Fruit fly (Drosophila melanogaster) whole organism, embryonic: ENCODE measurements around the gene Eip75B.
A peak's percentile ranks its signal among the peaks of the same experiment; 100 is the strongest.

Source experiments
- CG10543 ChIP-seq: fragments of 200-800 bp; sonication (Bioruptor generic); optimal IDR thresholded peaks from 3 replicates; lab custom pipeline; 2017; ENCODE audit warnings: missing biosample characterization, mild to moderate bottlenecking, missing genetic modification characterization, moderate library complexity
- CG10979 ChIP-seq: fragments of 200-800 bp; sonication (Bioruptor generic); optimal IDR thresholded peaks from 2 replicates; lab custom pipeline; 2018; ENCODE audit warnings: missing biosample characterization, mild to moderate bottlenecking, missing genetic modification characterization, moderate library complexity
- CG11398 ChIP-seq: fragments of 200-800 bp; sonication (Bioruptor generic); optimal IDR thresholded peaks from 2 replicates; lab custom pipeline; 2016; ENCODE audit warnings: missing biosample characterization, missing genetic modification characterization
- CG12071 ChIP-seq: fragments of 200-800 bp; sonication (Bioruptor generic); optimal IDR thresholded peaks from 3 replicates; lab custom pipeline; 2018; ENCODE audit warnings: missing biosample characterization, mild to moderate bottlenecking, missing genetic modification characterization
- CG1233 ChIP-seq: fragments of 200-800 bp; sonication (Bioruptor generic); optimal IDR thresholded peaks from 4 replicates; lab custom pipeline; 2018; ENCODE audit warnings: missing biosample characterization, mild to moderate bottlenecking, missing genetic modification characterization
- CG13775 ChIP-seq: fragments of 200-800 bp; sonication (Bioruptor generic); optimal IDR thresholded peaks from 3 replicates; lab custom pipeline; 2017; ENCODE audit warnings: missing biosample characterization, mild to moderate bottlenecking, missing genetic modification characterization
- CG15073 ChIP-seq: fragments of 200-800 bp; sonication (Bioruptor generic); optimal IDR thresholded peaks from 2 replicates; lab custom pipeline; 2016; ENCODE audit warnings: missing biosample characterization, missing genetic modification characterization
- CG15479 ChIP-seq: fragments of 200-800 bp; sonication (Bioruptor generic); optimal IDR thresholded peaks from 3 replicates; lab custom pipeline; 2019; ENCODE audit warnings: missing biosample characterization, mild to moderate bottlenecking, missing genetic modification characterization, moderate library complexity
- CG31224 ChIP-seq: fragments of 200-800 bp; sonication (Bioruptor generic); IDR thresholded peaks from 2 replicates; pipeline ENCODE4 v1.3.6; 2022; ENCODE audit warnings: missing biosample characterization, missing genetic modification characterization
- CG43689 ChIP-seq: fragments of 200-800 bp; sonication (Bioruptor generic); IDR thresholded peaks from 2 replicates; pipeline ENCODE4 v1.3.6; 2022; ENCODE audit warnings: missing biosample characterization, missing genetic modification characterization
- CG5180 ChIP-seq: fragments of 200-800 bp; sonication (Bioruptor generic); optimal IDR thresholded peaks from 3 replicates; lab custom pipeline; 2017; ENCODE audit warnings: missing biosample characterization, missing genetic modification characterization, mild to moderate bottlenecking, moderate library complexity, missing genetic modification reagents
- CG7372 ChIP-seq: fragments of 200-800 bp; sonication (Bioruptor generic); IDR thresholded peaks from 2 replicates; pipeline ENCODE4 v1.3.6; 2022; ENCODE audit warnings: missing biosample characterization, missing genetic modification characterization
- CG9215 ChIP-seq: fragments of 200-800 bp; sonication (Bioruptor generic); IDR thresholded peaks from 2 replicates; pipeline ENCODE4 v1.3.6; 2022; ENCODE audit warnings: missing biosample characterization, missing genetic modification characterization
- D ChIP-seq, 2 experiments: fragments of 200-800 bp in 1 of 2; fragments of >200 bp in 1 of 2; sonication (Bioruptor generic) in 1 of 2; optimal IDR thresholded peaks; 2 replicates in 1 of 2; 3 replicates in 1 of 2; lab custom pipeline; 2017; ENCODE audit warnings: mild to moderate bottlenecking in 1 of 2, missing biosample characterization in 1 of 2, missing genetic modification characterization in 1 of 2, missing genetic modification reagents in 1 of 2
- E2f2 ChIP-seq: fragments of 200-800 bp; sonication (Bioruptor generic); IDR thresholded peaks from 2 replicates; pipeline ENCODE4 v1.3.6; 2022; ENCODE audit warnings: missing biosample characterization, missing genetic modification characterization
- Ets97D ChIP-seq: fragments of 200-800 bp; sonication (Bioruptor generic); optimal IDR thresholded peaks from 3 replicates; lab custom pipeline; 2016; ENCODE audit warnings: missing biosample characterization, missing genetic modification characterization
- Hsf ChIP-seq: fragments of 200-800 bp; sonication (Bioruptor generic); optimal IDR thresholded peaks from 3 replicates; lab custom pipeline; 2016; ENCODE audit warnings: missing biosample characterization, missing genetic modification characterization
- Jarid2 ChIP-seq: fragments of 200-800 bp; sonication (Bioruptor generic); optimal IDR thresholded peaks from 3 replicates; lab custom pipeline; 2017; ENCODE audit warnings: mild to moderate bottlenecking, missing biosample characterization, missing genetic modification reagents, missing genetic modification characterization
- Kr ChIP-seq: fragments of 200-800 bp; sonication (Bioruptor generic); optimal IDR thresholded peaks from 2 replicates; lab custom pipeline; 2017; ENCODE audit warnings: missing biosample characterization, mild to moderate bottlenecking, missing genetic modification characterization
- Lhr ChIP-seq: fragments of 200-800 bp; sonication (Bioruptor generic); optimal IDR thresholded peaks from 3 replicates; lab custom pipeline; 2017; ENCODE audit warnings: mild to moderate bottlenecking, missing biosample characterization, missing genetic modification reagents, missing genetic modification characterization
- NC2β ChIP-seq: fragments of 200-800 bp; sonication (Bioruptor generic); optimal IDR thresholded peaks from 2 replicates; lab custom pipeline; 2016; ENCODE audit warnings: missing biosample characterization, missing genetic modification characterization
- NfI ChIP-seq: fragments of 200-800 bp; sonication (Bioruptor generic); optimal IDR thresholded peaks from 3 replicates; lab custom pipeline; 2018; ENCODE audit warnings: missing biosample characterization, mild to moderate bottlenecking, missing genetic modification characterization, moderate library complexity
- Taf1 ChIP-seq: fragments of 200-800 bp; sonication (Bioruptor generic); IDR thresholded peaks from 2 replicates; pipeline ENCODE4 v1.3.6; 2022; ENCODE audit warnings: missing biosample characterization, missing genetic modification characterization
- Xrp1 ChIP-seq: fragments of 200-800 bp; sonication (Bioruptor generic); IDR thresholded peaks from 2 replicates; pipeline ENCODE4 v1.3.6; 2022; ENCODE audit warnings: missing biosample characterization, missing genetic modification characterization
- amos ChIP-seq: fragments of 200-800 bp; sonication (Bioruptor generic); IDR thresholded peaks from 2 replicates; pipeline ENCODE4 v1.3.6; 2022; ENCODE audit warnings: missing biosample characterization, missing genetic modification characterization; ENCODE audit not compliant: partially characterized antibody
- bbx ChIP-seq: fragments of 200-800 bp; sonication (Bioruptor generic); IDR thresholded peaks from 2 replicates; pipeline ENCODE4 v1.3.6; 2022; ENCODE audit warnings: missing biosample characterization, missing genetic modification characterization; ENCODE audit not compliant: partially characterized antibody
- cato ChIP-seq: fragments of 200-800 bp; sonication (Bioruptor generic); optimal IDR thresholded peaks from 2 replicates; lab custom pipeline; 2016; ENCODE audit warnings: missing biosample characterization, missing genetic modification characterization, borderline replicate concordance
- crp ChIP-seq, 2 experiments: fragments of 200-800 bp; sonication (Bioruptor generic); optimal IDR thresholded peaks; 2 replicates in 1 of 2; 3 replicates in 1 of 2; lab custom pipeline; 2017; ENCODE audit warnings: missing biosample characterization in 2 of 2, missing genetic modification characterization in 2 of 2, mild to moderate bottlenecking in 1 of 2, moderate library complexity in 1 of 2
- dpn ChIP-seq, 2 experiments: fragments of 200-800 bp; sonication (Bioruptor generic); optimal IDR thresholded peaks; 3 replicates each; lab custom pipeline; 2016; ENCODE audit warnings: missing biosample characterization in 2 of 2, missing genetic modification characterization in 2 of 2
- her ChIP-seq: fragments of 200-800 bp; sonication (Bioruptor generic); optimal IDR thresholded peaks from 2 replicates; lab custom pipeline; 2016; ENCODE audit warnings: missing biosample characterization, missing genetic modification characterization
- ind ChIP-seq: fragments of 200-800 bp; sonication (Bioruptor generic); optimal IDR thresholded peaks from 3 replicates; lab custom pipeline; 2016; ENCODE audit warnings: missing biosample characterization, missing genetic modification characterization
- lbe ChIP-seq: fragments of 200-800 bp; sonication (Bioruptor generic); optimal IDR thresholded peaks from 2 replicates; lab custom pipeline; 2016; ENCODE audit warnings: missing biosample characterization, mild to moderate bottlenecking, missing genetic modification characterization
- prd ChIP-seq, 3 experiments: fragments of >200 bp in 2 of 3; fragments of 200-800 bp in 1 of 3; sonication (Bioruptor generic) in 1 of 3; optimal IDR thresholded peaks in 2 of 3; IDR thresholded peaks in 1 of 3; 2 replicates in 2 of 3; 3 replicates in 1 of 3; pipeline versions ENCODE4 v1.3.6 to Lab custom; 2017 to 2022; ENCODE audit warnings: missing biosample characterization in 1 of 3, missing genetic modification characterization in 1 of 3
- psq ChIP-seq: fragments of 200-800 bp; sonication (Bioruptor generic); optimal IDR thresholded peaks from 2 replicates; lab custom pipeline; 2017; ENCODE audit warnings: missing biosample characterization, missing genetic modification characterization
- salm ChIP-seq: fragments of 200-800 bp; sonication (Bioruptor generic); optimal IDR thresholded peaks from 2 replicates; lab custom pipeline; 2018; ENCODE audit warnings: missing biosample characterization, mild to moderate bottlenecking, missing genetic modification characterization
- shn ChIP-seq: fragments of 200-800 bp; sonication (Bioruptor generic); optimal IDR thresholded peaks from 3 replicates; lab custom pipeline; 2016; ENCODE audit warnings: missing biosample characterization, missing genetic modification characterization
- slou ChIP-seq: fragments of 200-800 bp; sonication (Bioruptor generic); optimal IDR thresholded peaks from 3 replicates; lab custom pipeline; 2016; ENCODE audit warnings: missing biosample characterization, missing genetic modification characterization
- stwl ChIP-seq: fragments of 200-800 bp; sonication (Bioruptor generic); optimal IDR thresholded peaks from 3 replicates; lab custom pipeline; 2018; ENCODE audit warnings: missing biosample characterization, mild to moderate bottlenecking, missing genetic modification characterization, moderate library complexity
- sug ChIP-seq: fragments of 200-800 bp; optimal IDR thresholded peaks from 2 replicates; lab custom pipeline; 2019; ENCODE audit warnings: missing biosample characterization, mild to moderate bottlenecking, missing genetic modification characterization, moderate library complexity
- tio ChIP-seq: fragments of 200-800 bp; sonication (Bioruptor generic); optimal IDR thresholded peaks from 2 replicates; lab custom pipeline; 2017; ENCODE audit warnings: missing biosample characterization, missing genetic modification characterization, inconsistent platforms
- trem ChIP-seq: fragments of 200-800 bp; optimal IDR thresholded peaks from 3 replicates; lab custom pipeline; 2019; ENCODE audit warnings: missing biosample characterization, mild to moderate bottlenecking, missing genetic modification characterization, moderate library complexity
- tup ChIP-seq: fragments of 200-800 bp; sonication (Bioruptor generic); optimal IDR thresholded peaks from 2 replicates; lab custom pipeline; 2016; ENCODE audit warnings: missing biosample characterization, mild to moderate bottlenecking, missing genetic modification characterization, moderate library complexity
- vnd ChIP-seq: fragments of 200-800 bp; sonication (Bioruptor generic); IDR thresholded peaks from 3 replicates; pipeline ENCODE4 v1.3.6; 2022; ENCODE audit warnings: missing biosample characterization, missing genetic modification characterization; ENCODE audit not compliant: partially characterized antibody
- vvl ChIP-seq: fragments of 200-800 bp; sonication (Bioruptor generic); IDR thresholded peaks from 2 replicates; pipeline ENCODE4 v1.3.6; 2022; ENCODE audit warnings: missing biosample characterization, missing genetic modification characterization
- wdn ChIP-seq: fragments of 200-800 bp; sonication (Bioruptor generic); IDR thresholded peaks from 2 replicates; pipeline ENCODE4 v1.3.6; 2022; ENCODE audit warnings: missing biosample characterization, missing genetic modification characterization
- z ChIP-seq: fragments of 200-800 bp; sonication (Bioruptor generic); IDR thresholded peaks from 3 replicates; pipeline ENCODE4 v1.3.6; 2022; ENCODE audit warnings: missing biosample characterization, missing genetic modification characterization
- zf30C ChIP-seq: fragments of 200-800 bp; sonication (Bioruptor generic); optimal IDR thresholded peaks from 3 replicates; lab custom pipeline; 2018; ENCODE audit warnings: missing biosample characterization, mild to moderate bottlenecking, missing genetic modification characterization

Gene Eip75B

DNA sequence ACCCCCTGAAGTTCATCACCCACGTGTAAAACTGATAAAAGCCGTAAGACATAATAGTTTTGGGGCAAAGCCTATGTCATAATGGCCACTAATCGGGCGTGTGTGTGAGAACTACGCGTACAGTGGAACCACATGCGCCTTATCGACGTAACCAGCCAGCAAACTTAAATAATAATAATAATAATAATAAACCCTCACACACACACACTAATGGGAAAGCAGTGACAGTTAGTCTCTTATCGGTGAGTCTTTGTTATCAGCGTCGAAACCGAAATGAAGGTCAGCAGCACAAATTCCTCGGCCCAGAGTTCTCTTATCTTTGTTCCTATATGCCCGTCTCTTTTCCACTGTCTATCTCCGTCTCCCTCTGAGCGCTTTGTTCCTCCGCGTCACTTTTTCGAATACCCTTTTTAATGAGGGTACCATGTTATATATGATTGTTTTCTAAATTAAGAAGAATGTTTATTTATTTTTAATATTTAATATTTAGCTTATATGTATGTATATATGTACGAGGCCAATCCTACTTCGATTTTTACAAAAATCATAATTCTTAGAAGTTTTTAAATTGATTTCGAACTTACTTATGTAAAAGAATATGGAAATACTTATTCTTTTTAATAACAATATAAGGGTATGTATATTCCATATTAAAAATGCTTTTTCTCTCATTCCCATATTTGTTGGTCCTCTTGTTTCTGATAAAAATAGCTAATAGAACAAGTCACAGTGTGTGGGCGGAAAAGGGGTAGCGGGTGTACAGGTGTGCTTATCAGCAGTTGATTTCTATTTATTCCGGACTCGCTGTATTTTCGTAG, 61.2 kb downstream of the Eip75B start (continued):
- TF ChIP-seq tio (GFP tag; lab: Kevin White, UChicago) = no peak
- TF ChIP-seq vvl (GFP tag; lab: Robert Waterston, UW) = no peak
- TF ChIP-seq sug (tag; lab: Kevin White, UChicago) = peak; percentile 92
- no peak for TF ChIP-seq z (GFP tag; lab: Robert Waterston, UW)
- TF ChIP-seq lbe (GFP tag; lab: Kevin White, UChicago) = peak; percentile 40
- no peak for TF ChIP-seq bbx (GFP tag; lab: Robert Waterston, UW)
- TF ChIP-seq CG12071 (GFP tag; lab: Kevin White, UChicago) = peak; percentile 37
- TF ChIP-seq Taf1 (GFP tag; lab: Robert Waterston, UW) = no peak; the same call in 1 of the 2 replicates
- TF ChIP-seq Ets97D = no peak
- no peak for TF ChIP-seq vnd (GFP tag; lab: Robert Waterston, UW)
- TF ChIP-seq CG15479 (GFP tag; lab: Kevin White, UChicago) = no peak
- TF ChIP-seq psq (GFP tag; lab: Kevin White, UChicago) = no peak
- no peak for TF ChIP-seq tup (GFP tag; lab: Kevin White, UChicago)
- TF ChIP-seq prd (optimal IDR thresholded peaks at IDR 0.05; lab: Kevin White, UChicago) = no peak
- peak; percentile 40; the same call in 1 of the 3 replicates for TF ChIP-seq prd (GFP tag; IDR thresholded peaks at IDR 0.05; lab: Robert Waterston, UW)
- TF ChIP-seq trem (tag; lab: Kevin White, UChicago) = peak; percentile 32
- TF ChIP-seq CG10979 (tag; lab: Kevin White, UChicago) = peak; percentile 68
- peak; percentile 3 for TF ChIP-seq NfI (GFP tag; lab: Kevin White, UChicago)
- TF ChIP-seq E2f2 (GFP tag; lab: Robert Waterston, UW) = 0 out of 2 replicates have a peak, but pooled peaks have one; percentile 8
- TF ChIP-seq wdn (GFP tag; lab: Robert Waterston, UW) = no peak
- TF ChIP-seq Jarid2 = no peak
- TF ChIP-seq amos = no peak
- peak; percentile 9 for TF ChIP-seq stwl (tag; lab: Kevin White, UChicago)
- TF ChIP-seq crp (GFP tag; optimal IDR thresholded peaks at IDR 0.05; lab: Kevin White, UChicago) = no peak
- peak; percentile 77 for TF ChIP-seq CG10543 (GFP tag; lab: Kevin White, UChicago)
- TF ChIP-seq dpn (GFP tag; optimal IDR thresholded peaks at IDR 0.05; lab: Kevin White, UChicago) = peak in 1 of 2 experiments; percentile 20
- TF ChIP-seq NC2β (GFP tag; lab: Kevin White, UChicago) = no peak
- no peak for TF ChIP-seq slou (GFP tag; lab: Kevin White, UChicago)
- no peak for TF ChIP-seq ind (GFP tag; lab: Kevin White, UChicago)
- TF ChIP-seq salm (tag; lab: Kevin White, UChicago) = no peak
- TF ChIP-seq CG7372 (GFP tag; lab: Robert Waterston, UW) = peak; percentile 23; the same call in 1 of the 2 replicates
- no peak for TF ChIP-seq cato (GFP tag; lab: Kevin White, UChicago)
- no peak for TF ChIP-seq Hsf (GFP tag; lab: Kevin White, UChicago)
- TF ChIP-seq shn (GFP tag; lab: Kevin White, UChicago) = no peak
- no peak for TF ChIP-seq Kr (GFP tag; lab: Kevin White, UChicago)
- TF ChIP-seq zf30C (GFP tag; lab: Kevin White, UChicago) = no peak
- TF ChIP-seq CG15073 = no peak
- no peak for TF ChIP-seq CG1233
- TF ChIP-seq Lhr (GFP tag; lab: Kevin White, UChicago) = no peak
- peak; percentile 70 for TF ChIP-seq CG9215 (GFP tag; lab: Robert Waterston, UW)
- TF ChIP-seq her (GFP tag; lab: Kevin White, UChicago) = no peak
- TF ChIP-seq Xrp1 (GFP tag; lab: Robert Waterston, UW) = peak; percentile 50; the same call in 1 of the 2 replicates
- no peak for TF ChIP-seq D (optimal IDR thresholded peaks at IDR 0.05; lab: Kevin White, UChicago)
- TF ChIP-seq D (GFP tag; optimal IDR thresholded peaks at IDR 0.05; lab: Kevin White, UChicago) = no peak
- TF ChIP-seq CG43689 = no peak
- no peak for TF ChIP-seq CG11398 (GFP tag; lab: Kevin White, UChicago)
- no peak for TF ChIP-seq CG5180
- TF ChIP-seq CG13775 (GFP tag; lab: Kevin White, UChicago) = no peak
- TF ChIP-seq CG31224 (GFP tag; lab: Robert Waterston, UW) = no peak
